Worm (Caenorhabditis elegans) whole organism, late embryonic: ENCODE measurements around the gene mdt-27.
A peak's percentile ranks its signal among the peaks of the same experiment; 100 is the strongest.

ENCODE experiments used
- C08G9.2 ChIP-seq: sonication (generic microtip); optimal IDR thresholded peaks from 2 replicates; lab custom pipeline; 2016; ENCODE audit warnings: mild to moderate bottlenecking, missing genetic modification characterization, moderate library complexity, missing compliant biosample characterization
- F13H6.1 ChIP-seq: sonication (generic microtip); optimal IDR thresholded peaks from 2 replicates; lab custom pipeline; 2016; ENCODE audit warnings: missing genetic modification characterization, missing compliant biosample characterization
- T23F11.4 ChIP-seq: fragments of 200-800 bp; sonication (Bioruptor generic); optimal IDR thresholded peaks from 2 replicates; lab custom pipeline; 2018; ENCODE audit warnings: mild to moderate bottlenecking, missing genetic modification characterization, missing compliant biosample characterization
- ceh-2 ChIP-seq: sonication (generic microtip); optimal IDR thresholded peaks from 2 replicates; lab custom pipeline; 2016; ENCODE audit warnings: missing genotype, missing genetic modification characterization, missing compliant biosample characterization
- ceh-22 ChIP-seq: sonication (generic microtip); optimal IDR thresholded peaks from 2 replicates; lab custom pipeline; 2017; ENCODE audit warnings: missing biosample characterization, missing genetic modification characterization
- ceh-30 ChIP-seq: fragments of 150-350 bp; optimal IDR thresholded peaks from 2 replicates; lab custom pipeline; 2014; ENCODE audit warnings: missing biosample characterization, missing genetic modification characterization
- ceh-31 ChIP-seq: sonication (generic microtip); optimal IDR thresholded peaks from 2 replicates; lab custom pipeline; 2016; ENCODE audit warnings: missing genetic modification characterization, missing compliant biosample characterization
- ceh-34 ChIP-seq: sonication (generic microtip); optimal IDR thresholded peaks from 2 replicates; lab custom pipeline; 2016; ENCODE audit warnings: mild to moderate bottlenecking, missing genetic modification characterization, missing compliant biosample characterization
- ceh-9 ChIP-seq: sonication (generic microtip); optimal IDR thresholded peaks from 2 replicates; lab custom pipeline; 2016; ENCODE audit warnings: mild to moderate bottlenecking, missing genetic modification characterization, inconsistent platforms, missing compliant biosample characterization
- che-1 ChIP-seq: sonication (generic microtip); optimal IDR thresholded peaks from 2 replicates; lab custom pipeline; 2016; ENCODE audit warnings: mild to moderate bottlenecking, missing genetic modification characterization, missing compliant biosample characterization
- dve-1 ChIP-seq: sonication (generic microtip); optimal IDR thresholded peaks from 2 replicates; lab custom pipeline; 2017; ENCODE audit warnings: antibody characterized with exemption, mild to moderate bottlenecking, missing genetic modification characterization, missing compliant biosample characterization
- elt-2 ChIP-seq: sonication (generic microtip); optimal IDR thresholded peaks from 2 replicates; lab custom pipeline; 2016; ENCODE audit warnings: missing genetic modification reagents, missing genetic modification characterization, missing compliant biosample characterization
- elt-4 ChIP-seq: sonication (generic microtip); optimal IDR thresholded peaks from 2 replicates; lab custom pipeline; 2016; ENCODE audit warnings: missing genetic modification characterization, missing compliant biosample characterization
- ets-4 ChIP-seq: sonication (generic microtip); optimal IDR thresholded peaks from 2 replicates; lab custom pipeline; 2016; ENCODE audit warnings: missing genetic modification characterization, missing compliant biosample characterization
- fkh-10 ChIP-seq: fragments of 150-350 bp; optimal IDR thresholded peaks from 2 replicates; lab custom pipeline; 2014; ENCODE audit warnings: missing biosample characterization, missing genetic modification reagents, missing genetic modification characterization
- fkh-6 ChIP-seq: sonication (generic microtip); optimal IDR thresholded peaks from 2 replicates; lab custom pipeline; 2016; ENCODE audit warnings: missing genetic modification characterization, missing compliant biosample characterization
- gmeb-2 ChIP-seq: sonication (generic microtip); optimal IDR thresholded peaks from 2 replicates; lab custom pipeline; 2016; ENCODE audit warnings: missing genetic modification characterization, inconsistent platforms, missing compliant biosample characterization
- hlh-15 ChIP-seq: sonication (generic microtip); optimal IDR thresholded peaks from 2 replicates; lab custom pipeline; 2016; ENCODE audit warnings: missing genetic modification characterization, missing compliant biosample characterization
- hlh-30 ChIP-seq: sonication (generic microtip); optimal IDR thresholded peaks from 2 replicates; lab custom pipeline; 2017; ENCODE audit warnings: antibody characterized with exemption, missing genetic modification characterization, missing compliant biosample characterization; ENCODE audit not compliant: insufficient read depth
- hlh-8 ChIP-seq: sonication (generic microtip); optimal IDR thresholded peaks from 2 replicates; lab custom pipeline; 2016; ENCODE audit warnings: missing genotype, missing genetic modification characterization, missing compliant biosample characterization
- lim-6 ChIP-seq: sonication (generic microtip); optimal IDR thresholded peaks from 2 replicates; lab custom pipeline; 2016; ENCODE audit warnings: missing genetic modification characterization, missing compliant biosample characterization
- lin-11 ChIP-seq: fragments of 200-800 bp; sonication (Bioruptor generic); optimal IDR thresholded peaks from 2 replicates; lab custom pipeline; 2018; ENCODE audit warnings: mild to moderate bottlenecking, missing genetic modification characterization, missing compliant biosample characterization
- mec-3 ChIP-seq: sonication (generic microtip); optimal IDR thresholded peaks from 2 replicates; lab custom pipeline; 2016; ENCODE audit warnings: borderline replicate concordance, missing genetic modification characterization, missing compliant biosample characterization
- nfya-1 ChIP-seq: sonication (generic microtip); optimal IDR thresholded peaks from 2 replicates; lab custom pipeline; 2017; ENCODE audit warnings: missing genetic modification characterization, mild to moderate bottlenecking, missing compliant biosample characterization, antibody characterized with exemption, moderate library complexity
- pax-1 ChIP-seq: fragments of 150-350 bp; optimal IDR thresholded peaks from 2 replicates; lab custom pipeline; 2014; ENCODE audit warnings: missing biosample characterization, missing genetic modification characterization
- pha-4 ChIP-seq: fragments of 150-350 bp; optimal IDR thresholded peaks from 2 replicates; lab custom pipeline; 2018; ENCODE audit warnings: missing biosample characterization, missing genetic modification reagents, missing genetic modification characterization
- pros-1 ChIP-seq: fragments of 150-350 bp; optimal IDR thresholded peaks from 2 replicates; lab custom pipeline; 2014; ENCODE audit warnings: missing biosample characterization, missing genetic modification reagents, missing genetic modification characterization
- ref-2 ChIP-seq: sonication (generic microtip); optimal IDR thresholded peaks from 2 replicates; lab custom pipeline; 2016; ENCODE audit warnings: missing genetic modification characterization, missing compliant biosample characterization
- rnt-1 ChIP-seq: sonication (generic microtip); optimal IDR thresholded peaks from 2 replicates; lab custom pipeline; 2016; ENCODE audit warnings: missing genetic modification characterization, missing compliant biosample characterization
- sox-2 ChIP-seq: fragments of 200-800 bp; sonication (Bioruptor generic); IDR thresholded peaks from 2 replicates; pipeline ENCODE4 v1.3.6; 2022; ENCODE audit warnings: missing genetic modification reagents, missing genetic modification characterization, missing compliant biosample characterization
- sox-4 ChIP-seq: sonication (generic microtip); optimal IDR thresholded peaks from 2 replicates; lab custom pipeline; 2017; ENCODE audit warnings: mild to moderate bottlenecking, missing genetic modification characterization, inconsistent platforms, missing compliant biosample characterization
- tbx-7 ChIP-seq: sonication (generic microtip); optimal IDR thresholded peaks from 2 replicates; lab custom pipeline; 2016; ENCODE audit warnings: missing genotype, missing genetic modification characterization, missing compliant biosample characterization
- unc-42 ChIP-seq: sonication (generic microtip); optimal IDR thresholded peaks from 2 replicates; lab custom pipeline; 2016; ENCODE audit warnings: missing genotype, missing genetic modification characterization, missing compliant biosample characterization
- unc-55 ChIP-seq: sonication (generic microtip); optimal IDR thresholded peaks from 2 replicates; lab custom pipeline; 2017; ENCODE audit warnings: missing biosample characterization, missing genetic modification reagents, missing genetic modification characterization
- unc-86 ChIP-seq: sonication (generic microtip); optimal IDR thresholded peaks from 2 replicates; lab custom pipeline; 2016; ENCODE audit warnings: missing genetic modification characterization, missing compliant biosample characterization
- zip-5 ChIP-seq: sonication (generic microtip); optimal IDR thresholded peaks from 2 replicates; lab custom pipeline; 2016; ENCODE audit warnings: missing genetic modification characterization, missing compliant biosample characterization

The mdt-27 gene

DNA sequence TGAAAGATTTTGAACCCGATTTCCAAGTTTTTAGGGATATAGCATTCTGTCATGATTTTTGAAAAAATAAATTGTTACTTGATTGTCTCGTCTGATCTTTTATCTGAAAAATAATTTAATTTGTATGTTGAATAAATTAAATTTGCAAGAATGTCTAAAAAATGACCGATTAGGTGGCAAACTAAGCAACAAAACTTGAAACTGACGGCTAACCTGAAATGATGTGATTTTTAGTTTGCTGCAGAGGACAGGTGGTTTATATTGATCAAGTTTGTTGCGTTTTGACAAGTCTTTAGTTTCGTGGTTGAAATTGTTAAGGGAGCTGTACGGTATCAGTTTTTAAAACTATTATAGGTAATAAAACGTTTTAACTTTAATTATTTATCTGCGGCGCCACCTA is 44.0 kb upstream of the mdt-27 start, which contains the start of gene F07C3.16:
Gene F07C3.16, minus strand, starts transcription at position 101 of the 400 bp plus-strand sequence.
- TF ChIP-seq rnt-1 (tag; lab: Kevin White, UChicago), result no peak
- no peak for TF ChIP-seq ref-2 (tag; lab: Kevin White, UChicago)
- TF ChIP-seq ceh-31 (tag; lab: Kevin White, UChicago), result no peak
- no peak for TF ChIP-seq C08G9.2 (tag; lab: Kevin White, UChicago)
- TF ChIP-seq ceh-9, result no peak

DNA sequence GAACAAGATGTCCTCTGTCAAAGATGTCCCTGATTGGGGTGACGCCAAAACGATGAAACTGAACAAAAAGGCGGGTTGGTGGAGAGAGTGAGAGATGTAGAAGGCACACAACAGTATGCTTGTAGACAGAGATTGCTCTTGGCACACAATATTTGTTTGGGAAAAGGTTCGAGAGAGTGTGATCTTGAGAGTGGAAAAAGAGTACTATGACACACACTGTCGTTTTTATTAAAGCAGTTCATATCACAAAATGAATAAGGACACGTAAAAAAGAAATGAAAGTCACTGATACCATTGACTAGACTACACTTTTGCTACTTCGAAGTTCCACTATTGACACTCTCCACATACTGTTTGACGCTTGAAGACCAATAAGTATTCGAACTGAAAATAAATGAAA is 42.0 kb upstream of the mdt-27 start:
- no peak for TF ChIP-seq pha-4
- TF ChIP-seq unc-42 (tag; lab: Kevin White, UChicago), result no peak
- no peak for TF ChIP-seq lim-6 (tag; lab: Kevin White, UChicago)
- TF ChIP-seq ets-4, result no peak
- TF ChIP-seq ceh-30 (tag; lab: Kevin White, UChicago), result no peak
- no peak for TF ChIP-seq sox-4 (tag; lab: Kevin White, UChicago)
- TF ChIP-seq unc-86 (tag; lab: Kevin White, UChicago), result no peak
- no peak for TF ChIP-seq tbx-7 (tag; lab: Kevin White, UChicago)
- no peak for TF ChIP-seq pax-1 (tag; lab: Kevin White, UChicago)
- no peak for TF ChIP-seq ref-2 (tag; lab: Kevin White, UChicago)
- TF ChIP-seq hlh-8 (tag; lab: Kevin White, UChicago), result no peak
- no peak for TF ChIP-seq hlh-30 (tag; lab: Kevin White, UChicago)
- TF ChIP-seq ceh-34, result no peak
- TF ChIP-seq ceh-31 (tag; lab: Kevin White, UChicago), result no peak
- no peak for TF ChIP-seq pros-1
- TF ChIP-seq dve-1 (tag; lab: Kevin White, UChicago), result no peak
- no peak for TF ChIP-seq lin-11 (tag; lab: Kevin White, UChicago)
- no peak for TF ChIP-seq T23F11.4 (GFP tag; lab: Kevin White, UChicago)

DNA sequence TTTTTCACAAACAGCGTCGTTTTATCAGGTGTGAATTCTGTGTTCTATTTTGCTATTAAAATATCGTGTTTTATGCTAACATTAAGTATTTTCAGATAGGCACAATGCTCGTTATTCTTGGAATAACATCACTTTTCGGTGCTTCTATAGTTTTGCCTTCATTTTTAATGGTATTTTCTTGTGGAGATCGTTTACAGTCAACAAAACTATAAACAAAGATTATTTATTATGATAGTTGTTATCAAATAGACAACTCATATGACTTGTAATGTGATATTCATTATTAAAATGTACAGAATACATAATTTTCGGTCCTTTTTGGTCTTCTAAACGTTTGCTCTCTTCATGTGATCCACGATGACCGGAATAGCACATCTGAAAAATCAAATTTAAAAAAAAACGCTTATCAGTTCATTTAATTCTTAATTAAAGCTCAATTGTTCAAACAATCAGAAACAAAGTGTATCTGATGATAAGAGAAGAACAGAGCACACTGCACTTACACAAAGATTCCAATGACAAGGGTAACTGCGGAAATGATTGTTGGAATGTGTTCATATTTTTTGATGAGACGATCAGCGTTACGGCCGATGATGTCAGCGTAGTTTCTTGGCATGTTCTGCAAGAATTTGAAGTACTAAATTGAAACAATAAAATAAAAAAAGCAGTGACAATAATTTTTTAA is 40.7 kb upstream of the mdt-27 start, which contains the start of gene F07C3.9:
Gene F07C3.9, minus strand, starts transcription at position 635 of the 685 bp plus-strand sequence.
- TF ChIP-seq elt-2 (tag; lab: Kevin White, UChicago) (peak; percentile 58), ceh-22 (tag; lab: Kevin White, UChicago) (no peak), F13H6.1 (tag; lab: Kevin White, UChicago) (no peak), fkh-10 (GFP tag; lab: Kevin White, UChicago) (no peak)

DNA sequence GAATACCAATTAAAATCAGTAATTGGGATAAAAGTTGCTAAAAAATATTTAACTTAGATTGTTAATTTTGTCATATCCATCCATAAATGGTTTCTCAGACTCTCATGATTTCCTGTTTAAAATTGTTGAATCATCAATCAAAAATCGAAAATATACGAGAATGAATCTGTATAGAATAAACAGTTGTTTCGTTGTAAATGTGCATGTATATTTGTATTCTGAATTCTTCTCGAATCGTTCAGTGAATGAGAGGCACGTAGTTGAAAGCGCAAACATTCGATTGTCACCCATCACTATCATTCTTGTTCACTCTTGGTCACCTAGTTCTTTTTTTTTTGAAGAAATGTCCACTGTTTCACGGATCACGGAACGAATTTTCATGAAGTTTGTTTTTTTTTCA is 36.5 kb upstream of the mdt-27 start, which contains the start of gene ptd-2:
Gene ptd-2, plus strand, starts transcription at position 301 of the 400 bp plus-strand sequence.
- TF ChIP-seq pros-1 (no peak), ceh-2 (tag; lab: Kevin White, UChicago) (no peak), dve-1 (tag; lab: Kevin White, UChicago) (no peak), mec-3 (tag; lab: Kevin White, UChicago) (no peak), unc-55 (GFP tag; lab: Kevin White, UChicago) (no peak), elt-4 (tag; lab: Kevin White, UChicago) (no peak), nfya-1 (tag; lab: Kevin White, UChicago) (no peak), gmeb-2 (no peak), zip-5 (tag; lab: Kevin White, UChicago) (no peak), ceh-9 (no peak), che-1 (tag; lab: Kevin White, UChicago) (no peak), fkh-6 (tag; lab: Kevin White, UChicago) (no peak), hlh-15 (tag; lab: Kevin White, UChicago) (no peak), sox-2 (GFP tag; lab: Robert Waterston, UW) (no peak)
